Fruit fly (Drosophila melanogaster) whole organism, wandering third instar larva: ENCODE measurements around the gene CtIP.

Source experiments
- Abd-B ChIP-seq: fragments of >200 bp; optimal IDR thresholded peaks from 2 replicates; lab custom pipeline; 2017; ENCODE audit warnings: missing biosample characterization, missing genetic modification characterization
- CG32264 ChIP-seq: fragments of 200-800 bp; sonication (Bioruptor generic); optimal IDR thresholded peaks from 2 replicates; lab custom pipeline; 2016; ENCODE audit warnings: missing biosample characterization, missing genetic modification characterization
- CG9705 ChIP-seq: fragments of 200-800 bp; sonication (Bioruptor generic); optimal IDR thresholded peaks from 2 replicates; lab custom pipeline; 2018; ENCODE audit warnings: missing biosample characterization, mild to moderate bottlenecking, missing genetic modification characterization
- CrebA ChIP-seq: fragments of 200-800 bp; sonication (Bioruptor generic); optimal IDR thresholded peaks from 2 replicates; lab custom pipeline; 2016; ENCODE audit warnings: missing biosample characterization, mild to moderate bottlenecking, missing genetic modification characterization, borderline replicate concordance
- Dfd ChIP-seq: fragments of >200 bp; optimal IDR thresholded peaks from 2 replicates; lab custom pipeline; 2017; ENCODE audit warnings: missing biosample characterization, missing genetic modification characterization
- Dif ChIP-seq: fragments of 200-275, 200-300 bp; sonication (Bioruptor generic); optimal IDR thresholded peaks from 2 replicates; lab custom pipeline; 2018; ENCODE audit warnings: missing biosample characterization, missing genetic modification characterization; ENCODE audit not compliant: partially characterized antibody
- GATAd ChIP-seq: sonication (Bioruptor generic); optimal IDR thresholded peaks from 2 replicates; lab custom pipeline; 2016; ENCODE audit warnings: missing biosample characterization, missing genetic modification characterization
- HLH106 ChIP-seq: fragments of 200-800 bp; optimal IDR thresholded peaks from 3 replicates; lab custom pipeline; 2019; ENCODE audit warnings: missing biosample characterization, mild to moderate bottlenecking, missing genetic modification characterization, moderate library complexity
- Hnf4 ChIP-seq: fragments of 200-800 bp; sonication (Bioruptor generic); optimal IDR thresholded peaks from 2 replicates; lab custom pipeline; 2016; ENCODE audit warnings: missing biosample characterization, mild to moderate bottlenecking, missing genetic modification characterization
- Hr78 ChIP-seq: fragments of >200 bp; optimal IDR thresholded peaks from 2 replicates; lab custom pipeline; 2017; ENCODE audit warnings: missing biosample characterization, missing genetic modification characterization
- Hr83 ChIP-seq: fragments of 200-300 bp; sonication (Bioruptor generic); optimal IDR thresholded peaks from 2 replicates; lab custom pipeline; 2016; ENCODE audit warnings: missing biosample characterization, mild to moderate bottlenecking, missing genetic modification characterization, moderate library complexity; ENCODE audit not compliant: poor library complexity, severe bottlenecking
- Jra ChIP-seq: sonication (Bioruptor generic); optimal IDR thresholded peaks from 2 replicates; lab custom pipeline; 2016; ENCODE audit warnings: missing biosample characterization, missing genetic modification characterization
- Mio ChIP-seq: sonication (Bioruptor generic); optimal IDR thresholded peaks from 2 replicates; lab custom pipeline; 2016; ENCODE audit warnings: missing biosample characterization, missing genetic modification characterization
- Myc ChIP-seq: fragments of >200 bp; optimal IDR thresholded peaks from 2 replicates; lab custom pipeline; 2017
- N ChIP-seq: fragments of >200 bp; optimal IDR thresholded peaks from 2 replicates; lab custom pipeline; 2018; ENCODE audit warnings: missing biosample characterization, missing external identifiers, missing genetic modification characterization
- OdsH ChIP-seq: fragments of 200-800 bp; sonication (Bioruptor generic); optimal IDR thresholded peaks from 2 replicates; lab custom pipeline; 2016; ENCODE audit warnings: missing biosample characterization, mild to moderate bottlenecking, missing genetic modification characterization
- Rel ChIP-seq, 2 experiments: fragments of 200-800 bp; sonication (Bioruptor generic) in 1 of 2; optimal IDR thresholded peaks; 2 replicates in 1 of 2; 3 replicates in 1 of 2; lab custom pipeline; 2016 to 2019; ENCODE audit warnings: mild to moderate bottlenecking in 2 of 2, missing biosample characterization in 2 of 2, missing genetic modification characterization in 2 of 2, moderate library complexity in 1 of 2
- Sp1 ChIP-seq: fragments of 200-800 bp; sonication (Bioruptor generic); optimal IDR thresholded peaks from 3 replicates; lab custom pipeline; 2019; ENCODE audit warnings: missing biosample characterization, mild to moderate bottlenecking, missing genetic modification characterization, moderate library complexity
- Vsx2 ChIP-seq: fragments of 200-300, 225-300 bp; sonication (Bioruptor generic); optimal IDR thresholded peaks from 2 replicates; lab custom pipeline; 2018; ENCODE audit warnings: missing biosample characterization, missing genetic modification characterization; ENCODE audit not compliant: partially characterized antibody
- br ChIP-seq: fragments of 200-800 bp; sonication (Bioruptor generic); optimal IDR thresholded peaks from 2 replicates; lab custom pipeline; 2016; ENCODE audit warnings: missing biosample characterization, missing genetic modification characterization
- brk ChIP-seq: fragments of 200-800 bp; sonication (Bioruptor generic); optimal IDR thresholded peaks from 2 replicates; lab custom pipeline; 2016; ENCODE audit warnings: missing biosample characterization, mild to moderate bottlenecking, missing genetic modification characterization
- dl ChIP-seq, 2 experiments: fragments of 175-275, 200-275 bp in 1 of 2; fragments of 200-275 bp in 1 of 2; sonication (Bioruptor generic); optimal IDR thresholded peaks; lab custom pipeline; 2018; ENCODE audit warnings: mild to moderate bottlenecking in 2 of 2, missing biosample characterization in 2 of 2, missing genetic modification characterization in 2 of 2, moderate library complexity in 2 of 2; ENCODE audit not compliant: partially characterized antibody in 2 of 2, insufficient read depth in 1 of 2
- dmrt93B ChIP-seq: fragments of 200-800 bp; sonication (Bioruptor generic); optimal IDR thresholded peaks from 2 replicates; lab custom pipeline; 2018; ENCODE audit warnings: missing biosample characterization, mild to moderate bottlenecking, missing genetic modification characterization
- dsf ChIP-seq: sonication (Bioruptor generic); optimal IDR thresholded peaks from 2 replicates; lab custom pipeline; 2016; ENCODE audit warnings: missing biosample characterization, missing genetic modification characterization, borderline replicate concordance
- ey ChIP-seq: fragments of 200-800 bp; sonication (Bioruptor generic); optimal IDR thresholded peaks from 2 replicates; lab custom pipeline; 2016; ENCODE audit warnings: missing biosample characterization, missing genetic modification characterization
- foxo ChIP-seq, 2 experiments: fragments of 200-800 bp; sonication (Bioruptor generic); optimal IDR thresholded peaks; 2 replicates in 1 of 2; 3 replicates in 1 of 2; lab custom pipeline; 2016 to 2017; ENCODE audit warnings: missing biosample characterization in 2 of 2, missing genetic modification characterization in 2 of 2
- fru ChIP-seq: fragments of 200-800 bp; sonication (Bioruptor generic); optimal IDR thresholded peaks from 3 replicates; lab custom pipeline; 2016; ENCODE audit warnings: missing biosample characterization, mild to moderate bottlenecking, missing genetic modification characterization
- h ChIP-seq: fragments of 200-800 bp; sonication (Bioruptor generic); optimal IDR thresholded peaks from 3 replicates; lab custom pipeline; 2016; ENCODE audit warnings: missing biosample characterization, mild to moderate bottlenecking, missing genetic modification characterization
- jim ChIP-seq: fragments of 175-275, 200-325 bp; sonication (Bioruptor generic); optimal IDR thresholded peaks from 2 replicates; lab custom pipeline; 2016; ENCODE audit warnings: missing biosample characterization, mild to moderate bottlenecking, missing genetic modification characterization
- lola ChIP-seq: fragments of >200 bp; optimal IDR thresholded peaks from 2 replicates; lab custom pipeline; 2017; ENCODE audit warnings: missing biosample characterization, missing genetic modification characterization
- pan ChIP-seq: fragments of >200 bp; optimal IDR thresholded peaks from 2 replicates; lab custom pipeline; 2017
- psq ChIP-seq: fragments of 200-800 bp; sonication (Bioruptor generic); optimal IDR thresholded peaks from 3 replicates; lab custom pipeline; 2017; ENCODE audit warnings: missing biosample characterization, mild to moderate bottlenecking, missing genetic modification characterization, moderate library complexity
- rgr ChIP-seq: fragments of 200-800 bp; sonication (Bioruptor generic); optimal IDR thresholded peaks from 3 replicates; lab custom pipeline; 2016; ENCODE audit warnings: missing biosample characterization, mild to moderate bottlenecking, missing genetic modification characterization
- sage ChIP-seq: fragments of 200-800 bp; sonication (Bioruptor generic); optimal IDR thresholded peaks from 2 replicates; lab custom pipeline; 2016; ENCODE audit warnings: missing biosample characterization, mild to moderate bottlenecking, missing genetic modification characterization
- sv ChIP-seq: fragments of 200-800 bp; sonication (Bioruptor generic); optimal IDR thresholded peaks from 3 replicates; lab custom pipeline; 2016; ENCODE audit warnings: missing biosample characterization, missing genetic modification characterization
- tai ChIP-seq: sonication (Bioruptor generic); optimal IDR thresholded peaks from 2 replicates; lab custom pipeline; 2016; ENCODE audit warnings: missing biosample characterization, missing genetic modification characterization
- usp ChIP-seq: fragments of >200 bp; optimal IDR thresholded peaks from 2 replicates; lab custom pipeline; 2017; ENCODE audit warnings: missing biosample characterization, missing genetic modification characterization
- woc ChIP-seq: sonication (Bioruptor generic); optimal IDR thresholded peaks from 2 replicates; lab custom pipeline; 2016; ENCODE audit warnings: missing biosample characterization, mild to moderate bottlenecking, missing genetic modification characterization

The CtIP gene

dm6 chr3L:20402665-20403492 lies 33.2 kb upstream of the CtIP start (continued):
- TF ChIP-seq CG32264 (GFP tag; lab: Kevin White, UChicago) (peak; percentile 54), HLH106 (peak; percentile 78), Dif (GFP tag; lab: Kevin White, UChicago) (peak; percentile 9), Hr78 (GFP tag; lab: Kevin White, UChicago) (no peak), dsf (GFP tag; lab: Kevin White, UChicago) (no peak), tai (GFP tag; lab: Kevin White, UChicago) (peak; percentile 19), N (GFP tag; lab: Kevin White, UChicago) (no peak)

dm6 chr3L:20403493-20404379 lies 32.3 kb upstream of the CtIP start:
- TF ChIP-seq Hr78 (GFP tag; lab: Kevin White, UChicago) (no peak), h (peak; percentile 50), foxo (GFP tag; optimal IDR thresholded peaks at IDR 0.05; lab: Kevin White, UChicago) (peak in 1 of 2 experiments; percentile 39), Hr83 (GFP tag; lab: Kevin White, UChicago) (peak; percentile 9), fru (GFP tag; lab: Kevin White, UChicago) (peak; percentile 55), Rel (GFP tag; optimal IDR thresholded peaks at IDR 0.05; lab: Kevin White, UChicago) (no peak), Rel (tag; optimal IDR thresholded peaks at IDR 0.05; lab: Kevin White, UChicago) (peak; percentile 16), CG32264 (GFP tag; lab: Kevin White, UChicago) (no peak), Hnf4 (GFP tag; lab: Kevin White, UChicago) (no peak), sv (no peak), OdsH (GFP tag; lab: Kevin White, UChicago) (peak; percentile 2), sage (GFP tag; lab: Kevin White, UChicago) (no peak), brk (GFP tag; lab: Kevin White, UChicago) (no peak), rgr (peak; percentile 20), GATAd (GFP tag; lab: Kevin White, UChicago) (no peak), dl (GFP tag; optimal IDR thresholded peaks at IDR 0.05; lab: Kevin White, UChicago; ENCODE audit: insufficient read depth in 1 of 2, partially characterized antibody in 2 of 2) (no peak), lola (no peak), dsf (GFP tag; lab: Kevin White, UChicago) (no peak), CrebA (GFP tag; lab: Kevin White, UChicago) (peak; percentile 35), dmrt93B (GFP tag; lab: Kevin White, UChicago) (peak; percentile 69), jim (GFP tag; lab: Kevin White, UChicago) (no peak), N (GFP tag; lab: Kevin White, UChicago) (no peak), tai (GFP tag; lab: Kevin White, UChicago) (no peak), Vsx2 (GFP tag; lab: Kevin White, UChicago) (peak; percentile 57), Myc (lab: Kevin White, UChicago) (no peak), Jra (GFP tag; lab: Kevin White, UChicago) (peak; percentile 60), Abd-B (GFP tag; lab: Kevin White, UChicago) (no peak), HLH106 (peak; percentile 70), woc (GFP tag; lab: Kevin White, UChicago) (peak; percentile 52), psq (GFP tag; lab: Kevin White, UChicago) (peak; percentile 59), Dif (GFP tag; lab: Kevin White, UChicago) (peak; percentile 27), br (no peak), Mio (GFP tag; lab: Kevin White, UChicago) (no peak), pan (lab: Kevin White, UChicago) (no peak), Sp1 (GFP tag; lab: Kevin White, UChicago) (peak; percentile 70), usp (GFP tag; lab: Kevin White, UChicago) (no peak), Dfd (GFP tag; lab: Kevin White, UChicago) (no peak), ey (peak; percentile 12), CG9705 (GFP tag; lab: Kevin White, UChicago) (peak; percentile 54)
